Fruit fly (Drosophila melanogaster) whole organism, embryonic: ENCODE results near the gene Dscam2.

Source experiments
- Atf-2 ChIP-seq: fragments of 200-800 bp; sonication (Bioruptor generic); optimal IDR thresholded peaks from 2 replicates; lab custom pipeline; 2016; ENCODE audit warnings: missing biosample characterization, missing genetic modification characterization
- Atf3 ChIP-seq: fragments of 200-800 bp; sonication (Bioruptor generic); optimal IDR thresholded peaks from 3 replicates; lab custom pipeline; 2016; ENCODE audit warnings: missing biosample characterization, missing genetic modification characterization
- CG10209 ChIP-seq: fragments of 200-800 bp; sonication (Bioruptor generic); optimal IDR thresholded peaks from 3 replicates; lab custom pipeline; 2017; ENCODE audit warnings: missing biosample characterization, mild to moderate bottlenecking, missing genetic modification characterization, missing genetic modification reagents
- CG10321 ChIP-seq: fragments of 200-800 bp; sonication (Bioruptor generic); IDR thresholded peaks from 2 replicates; pipeline ENCODE4 v1.3.6; 2022; ENCODE audit warnings: missing biosample characterization, missing genetic modification characterization
- CG10366 ChIP-seq: fragments of 200-800 bp; sonication (Bioruptor generic); IDR thresholded peaks from 2 replicates; pipeline ENCODE4 v1.3.6; 2022; ENCODE audit warnings: missing biosample characterization, missing genetic modification characterization
- CG11560 ChIP-seq: fragments of 200-800 bp; sonication (Bioruptor generic); IDR thresholded peaks from 3 replicates; pipeline ENCODE4 v1.3.6; 2022; ENCODE audit warnings: missing biosample characterization, missing genetic modification characterization
- CG12299 ChIP-seq: fragments of 200-800 bp; sonication (Bioruptor generic); optimal IDR thresholded peaks from 2 replicates; lab custom pipeline; 2018; ENCODE audit warnings: missing biosample characterization, mild to moderate bottlenecking, missing genetic modification characterization
- CG15073 ChIP-seq: fragments of 200-800 bp; sonication (Bioruptor generic); optimal IDR thresholded peaks from 2 replicates; lab custom pipeline; 2016; ENCODE audit warnings: missing biosample characterization, missing genetic modification characterization
- CG16779 ChIP-seq: fragments of 200-800 bp; sonication (Bioruptor generic); IDR thresholded peaks from 2 replicates; pipeline ENCODE4 v1.3.6; 2022; ENCODE audit warnings: missing biosample characterization, missing genetic modification characterization
- CG17568 ChIP-seq: fragments of 200-800 bp; sonication (Bioruptor generic); optimal IDR thresholded peaks from 2 replicates; lab custom pipeline; 2018; ENCODE audit warnings: missing biosample characterization, mild to moderate bottlenecking, missing genetic modification characterization, moderate library complexity
- CG17912 ChIP-seq: fragments of 200-800 bp; sonication (Bioruptor generic); optimal IDR thresholded peaks from 2 replicates; lab custom pipeline; 2018; ENCODE audit warnings: missing biosample characterization, mild to moderate bottlenecking, missing genetic modification characterization
- CG18262 ChIP-seq: fragments of 200-800 bp; optimal IDR thresholded peaks from 3 replicates; lab custom pipeline; 2019; ENCODE audit warnings: missing biosample characterization, mild to moderate bottlenecking, missing genetic modification characterization, moderate library complexity
- CG30020 ChIP-seq: fragments of 200-800 bp; optimal IDR thresholded peaks from 2 replicates; lab custom pipeline; 2019; ENCODE audit warnings: missing biosample characterization, mild to moderate bottlenecking, missing genetic modification characterization, moderate library complexity
- CG33557 ChIP-seq: fragments of 200-800 bp; sonication (Bioruptor generic); optimal IDR thresholded peaks from 2 replicates; lab custom pipeline; 2019; ENCODE audit warnings: missing biosample characterization, mild to moderate bottlenecking, missing genetic modification characterization, moderate library complexity
- CG42726 ChIP-seq: fragments of 200-800 bp; sonication (Bioruptor generic); IDR thresholded peaks from 2 replicates; pipeline ENCODE4 v1.3.6; 2022; ENCODE audit warnings: missing biosample characterization, missing genetic modification characterization; ENCODE audit not compliant: partially characterized antibody
- CG6272 ChIP-seq: fragments of 200-800 bp; sonication (Bioruptor generic); IDR thresholded peaks from 2 replicates; pipeline ENCODE4 v1.3.6; 2022; ENCODE audit warnings: missing biosample characterization, missing genetic modification characterization
- CG7556 ChIP-seq: fragments of 200-800 bp; sonication (Bioruptor generic); optimal IDR thresholded peaks from 2 replicates; lab custom pipeline; 2017; ENCODE audit warnings: missing biosample characterization, mild to moderate bottlenecking, missing genetic modification characterization
- CG7839 ChIP-seq: fragments of 200-800 bp; sonication (Bioruptor generic); optimal IDR thresholded peaks from 3 replicates; lab custom pipeline; 2018; ENCODE audit warnings: missing biosample characterization, mild to moderate bottlenecking, missing genetic modification characterization, moderate library complexity
- CG8924 ChIP-seq: fragments of 200-800 bp; optimal IDR thresholded peaks from 3 replicates; lab custom pipeline; 2019; ENCODE audit warnings: missing biosample characterization, mild to moderate bottlenecking, missing genetic modification characterization, moderate library complexity
- CG9215 ChIP-seq: fragments of 200-800 bp; sonication (Bioruptor generic); IDR thresholded peaks from 2 replicates; pipeline ENCODE4 v1.3.6; 2022; ENCODE audit warnings: missing biosample characterization, missing genetic modification characterization
- HLH4C ChIP-seq: fragments of 200-800 bp; sonication (Bioruptor generic); IDR thresholded peaks from 3 replicates; pipeline ENCODE4 v1.3.6; 2022; ENCODE audit warnings: missing biosample characterization, missing genetic modification characterization; ENCODE audit not compliant: partially characterized antibody
- Hmx ChIP-seq: fragments of 200-800 bp; sonication (Bioruptor generic); optimal IDR thresholded peaks from 2 replicates; lab custom pipeline; 2016; ENCODE audit warnings: missing biosample characterization, missing genetic modification characterization
- MTF-1 ChIP-seq: fragments of 200-800 bp; sonication (Bioruptor generic); optimal IDR thresholded peaks from 2 replicates; lab custom pipeline; 2018; ENCODE audit warnings: missing biosample characterization, mild to moderate bottlenecking, missing genetic modification characterization, borderline replicate concordance
- Mes4 ChIP-seq: fragments of 200-800 bp; sonication (Bioruptor generic); optimal IDR thresholded peaks from 2 replicates; lab custom pipeline; 2016; ENCODE audit warnings: missing biosample characterization, missing genetic modification characterization
- PHDP ChIP-seq: fragments of 200-800 bp; sonication (Bioruptor generic); optimal IDR thresholded peaks from 3 replicates; lab custom pipeline; 2018; ENCODE audit warnings: missing biosample characterization, mild to moderate bottlenecking, missing genetic modification characterization, moderate library complexity
- Sry-δ ChIP-seq: fragments of 200-800 bp; sonication (Bioruptor generic); optimal IDR thresholded peaks from 2 replicates; lab custom pipeline; 2016; ENCODE audit warnings: missing biosample characterization, missing genetic modification characterization
- Stat92E ChIP-seq, 3 experiments: fragments of >200 bp in 2 of 3; fragments of 200-800 bp in 1 of 3; sonication (Bioruptor generic) in 1 of 3; optimal IDR thresholded peaks; 2 replicates each; lab custom pipeline; 2017 to 2019; ENCODE audit warnings: missing biosample characterization in 3 of 3, missing genetic modification characterization in 3 of 3, mild to moderate bottlenecking in 1 of 3, moderate library complexity in 1 of 3
- az2 ChIP-seq: fragments of 200-800 bp; sonication (Bioruptor generic); optimal IDR thresholded peaks from 3 replicates; lab custom pipeline; 2016; ENCODE audit warnings: missing biosample characterization, missing genetic modification characterization
- bbx ChIP-seq: fragments of 200-800 bp; sonication (Bioruptor generic); IDR thresholded peaks from 2 replicates; pipeline ENCODE4 v1.3.6; 2022; ENCODE audit warnings: missing biosample characterization, missing genetic modification characterization; ENCODE audit not compliant: partially characterized antibody
- crc ChIP-seq: fragments of 200-800 bp; sonication (Bioruptor generic); optimal IDR thresholded peaks from 2 replicates; lab custom pipeline; 2016; ENCODE audit warnings: missing biosample characterization, missing genetic modification characterization
- dimm ChIP-seq: fragments of 200-800 bp; sonication (Bioruptor generic); IDR thresholded peaks from 2 replicates; pipeline ENCODE4 v1.3.6; 2022; ENCODE audit warnings: missing biosample characterization, missing genetic modification characterization
- dmrt11E ChIP-seq: fragments of 200-800 bp; sonication (Bioruptor generic); optimal IDR thresholded peaks from 3 replicates; lab custom pipeline; 2018; ENCODE audit warnings: missing biosample characterization, mild to moderate bottlenecking, missing genetic modification characterization, moderate library complexity
- fd64A ChIP-seq: fragments of 200-800 bp; sonication (Bioruptor generic); optimal IDR thresholded peaks from 3 replicates; lab custom pipeline; 2018; ENCODE audit warnings: missing biosample characterization, mild to moderate bottlenecking, missing genetic modification characterization
- gce ChIP-seq: fragments of 200-800 bp; sonication (Bioruptor generic); IDR thresholded peaks from 3 replicates; pipeline ENCODE4 v1.3.6; 2022; ENCODE audit warnings: missing biosample characterization, missing genetic modification characterization
- gem ChIP-seq: fragments of 200-800 bp; sonication (Bioruptor generic); optimal IDR thresholded peaks from 2 replicates; lab custom pipeline; 2019; ENCODE audit warnings: missing biosample characterization, mild to moderate bottlenecking, missing genetic modification characterization, moderate library complexity
- grau ChIP-seq: fragments of 200-800 bp; optimal IDR thresholded peaks from 3 replicates; lab custom pipeline; 2019; ENCODE audit warnings: missing biosample characterization, mild to moderate bottlenecking, missing genetic modification characterization, moderate library complexity
- gsb-n ChIP-seq: fragments of 200-800 bp; sonication (Bioruptor generic); optimal IDR thresholded peaks from 3 replicates; lab custom pipeline; 2018; ENCODE audit warnings: missing biosample characterization, mild to moderate bottlenecking, missing genetic modification characterization
- hth ChIP-seq: fragments of >200 bp; optimal IDR thresholded peaks from 2 replicates; lab custom pipeline; 2017; ENCODE audit warnings: inconsistent platforms
- mld ChIP-seq: fragments of 200-800 bp; sonication (Bioruptor generic); IDR thresholded peaks from 3 replicates; pipeline ENCODE4 v1.3.6; 2022; ENCODE audit warnings: missing biosample characterization, missing genetic modification characterization; ENCODE audit not compliant: partially characterized antibody
- nerfin-1 ChIP-seq: fragments of 200-800 bp; sonication (Bioruptor generic); optimal IDR thresholded peaks from 3 replicates; lab custom pipeline; 2019; ENCODE audit warnings: missing biosample characterization, mild to moderate bottlenecking, missing genetic modification characterization, moderate library complexity
- pfk ChIP-seq: fragments of 200-800 bp; sonication (Bioruptor generic); optimal IDR thresholded peaks from 2 replicates; lab custom pipeline; 2018; ENCODE audit warnings: missing biosample characterization, mild to moderate bottlenecking, missing genetic modification characterization, moderate library complexity
- schlank ChIP-seq: fragments of 200-800 bp; sonication (Bioruptor generic); optimal IDR thresholded peaks from 2 replicates; lab custom pipeline; 2018; ENCODE audit warnings: missing biosample characterization, mild to moderate bottlenecking, missing genetic modification characterization
- slp2 ChIP-seq: fragments of 200-800 bp; sonication (Bioruptor generic); optimal IDR thresholded peaks from 2 replicates; lab custom pipeline; 2016; ENCODE audit warnings: missing biosample characterization, missing genetic modification characterization
- sr ChIP-seq: fragments of 200-800 bp; sonication (Bioruptor generic); IDR thresholded peaks from 3 replicates; pipeline ENCODE4 v1.3.6; 2022; ENCODE audit warnings: missing biosample characterization, missing genetic modification characterization
- tio ChIP-seq: fragments of 200-800 bp; sonication (Bioruptor generic); optimal IDR thresholded peaks from 2 replicates; lab custom pipeline; 2017; ENCODE audit warnings: missing biosample characterization, missing genetic modification characterization, inconsistent platforms
- trem ChIP-seq: fragments of 200-800 bp; optimal IDR thresholded peaks from 3 replicates; lab custom pipeline; 2019; ENCODE audit warnings: missing biosample characterization, mild to moderate bottlenecking, missing genetic modification characterization, moderate library complexity
- vnd ChIP-seq: fragments of 200-800 bp; sonication (Bioruptor generic); IDR thresholded peaks from 3 replicates; pipeline ENCODE4 v1.3.6; 2022; ENCODE audit warnings: missing biosample characterization, missing genetic modification characterization; ENCODE audit not compliant: partially characterized antibody

Dscam2 gene

DNA sequence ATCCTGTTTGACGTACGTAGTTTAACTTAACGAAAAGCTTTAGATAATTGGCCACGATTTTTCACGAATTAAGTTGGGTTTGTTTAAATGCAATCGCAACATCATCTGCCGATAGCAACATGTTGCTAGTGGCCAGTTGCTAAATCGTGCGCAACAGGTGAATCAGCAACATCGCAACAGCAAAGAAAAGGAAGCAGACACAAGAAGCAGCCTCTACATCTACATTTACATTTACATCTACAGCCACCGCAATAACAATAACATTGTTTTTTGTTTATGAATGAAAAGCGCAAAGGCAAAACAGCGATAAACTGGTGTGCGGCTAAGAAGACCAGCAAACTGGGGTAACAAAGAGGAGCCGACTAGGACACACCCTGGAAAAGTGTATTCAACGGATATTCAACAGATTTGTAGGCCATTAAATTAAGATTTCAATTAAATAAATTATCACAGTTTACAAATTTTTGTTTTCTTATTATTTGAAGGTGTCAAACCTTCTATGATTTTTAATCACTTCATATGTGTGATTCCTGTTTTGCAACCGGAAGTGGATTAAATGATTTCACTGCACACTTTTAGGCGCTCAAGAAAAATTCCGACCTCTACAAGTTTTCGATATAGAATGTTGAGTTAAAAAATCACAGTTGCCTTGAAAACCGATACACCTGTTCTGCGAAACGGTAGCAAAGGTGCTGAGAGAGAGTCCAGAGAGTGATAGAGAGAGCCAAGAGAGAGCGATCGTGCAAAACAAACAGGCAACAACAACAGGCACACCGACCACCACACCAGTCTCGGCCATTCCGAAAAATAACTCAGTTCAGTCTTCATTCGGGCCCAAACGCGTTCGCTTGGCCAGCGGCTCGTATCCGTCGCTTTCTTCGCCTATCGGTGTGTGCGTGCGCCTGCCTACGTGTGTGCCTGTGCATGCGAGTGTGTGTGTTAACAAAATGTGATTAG is 55.8 kb downstream of the Dscam2 start, which contains the start of gene melt (continued):
- TF ChIP-seq Stat92E (GFP tag; optimal IDR thresholded peaks at IDR 0.05; lab: Kevin White, UChicago) (peak in 1 of 3 experiments; percentile 38), CG9215 (peak; percentile 86), CG12299 (peak; percentile 58), Atf3 (GFP tag; lab: Kevin White, UChicago) (peak; percentile 77), Hmx (GFP tag; lab: Kevin White, UChicago) (peak; percentile 81), Atf-2 (GFP tag; lab: Kevin White, UChicago) (peak; percentile 93), CG15073 (GFP tag; lab: Kevin White, UChicago) (peak; percentile 63), CG6272 (GFP tag; lab: Robert Waterston, UW) (peak; percentile 33; the same call in 1 of the 2 replicates), crc (GFP tag; lab: Kevin White, UChicago) (peak; percentile 80), HLH4C (no peak), PHDP (tag; lab: Kevin White, UChicago) (peak; percentile 82), nerfin-1 (peak; percentile 83), CG10321 (GFP tag; lab: Robert Waterston, UW) (no peak), MTF-1 (GFP tag; lab: Kevin White, UChicago) (no peak), slp2 (GFP tag; lab: Kevin White, UChicago) (peak; percentile 88), CG7839 (tag; lab: Kevin White, UChicago) (peak; percentile 92), schlank (tag; lab: Kevin White, UChicago) (peak; percentile 37), bbx (GFP tag; lab: Robert Waterston, UW) (peak; percentile 49; the same call in 1 of the 2 replicates), dmrt11E (tag; lab: Kevin White, UChicago) (peak; percentile 83), CG30020 (tag; lab: Kevin White, UChicago) (peak; percentile 49), fd64A (GFP tag; lab: Kevin White, UChicago) (no peak), CG11560 (peak; percentile 43; the same call in 1 of the 3 replicates), tio (GFP tag; lab: Kevin White, UChicago) (peak; percentile 93), dimm (GFP tag; lab: Robert Waterston, UW) (0 out of 2 replicates have a peak, but pooled peaks have one; percentile 25), CG16779 (peak; percentile 7; the same call in 1 of the 2 replicates), Sry-δ (peak; percentile 50), CG10366 (peak; percentile 60), hth (lab: Kevin White, UChicago) (no peak), trem (peak; percentile 72), CG17568 (peak; percentile 77), grau (tag; lab: Kevin White, UChicago) (peak; percentile 90), gsb-n (peak; percentile 79), sr (GFP tag; lab: Robert Waterston, UW) (peak; percentile 48; the same call in 1 of the 3 replicates), CG8924 (tag; lab: Kevin White, UChicago) (peak; percentile 94), CG33557 (peak; percentile 78), CG10209 (GFP tag; lab: Kevin White, UChicago) (peak; percentile 91), CG17912 (no peak), pfk (GFP tag; lab: Kevin White, UChicago) (no peak), gce (GFP tag; lab: Robert Waterston, UW) (peak; percentile 35; the same call in 1 of the 3 replicates), gem (tag; lab: Kevin White, UChicago) (peak; percentile 94), CG42726 (peak; percentile 41; the same call in 1 of the 2 replicates), az2 (GFP tag; lab: Kevin White, UChicago) (peak; percentile 89), vnd (GFP tag; lab: Robert Waterston, UW) (peak; percentile 33; the same call in 1 of the 3 replicates), mld (GFP tag; lab: Robert Waterston, UW) (peak; percentile 54; the same call in 1 of the 3 replicates), Mes4 (GFP tag; lab: Kevin White, UChicago) (peak; percentile 84), CG18262 (tag; lab: Kevin White, UChicago) (peak; percentile 94), CG7556 (GFP tag; lab: Kevin White, UChicago) (peak; percentile 94)
